Worm (Caenorhabditis elegans) whole organism, young adult: ENCODE results near the gene W03H9.1.
"Not testable (repeated sequence)": the region's sequence is repeated elsewhere in the genome, so short reads cannot be mapped to it uniquely, and the experiment has no call there.

Source experiments
- B0035.1 ChIP-seq: sonication (generic microtip); optimal IDR thresholded peaks from 2 replicates; lab custom pipeline; 2016; ENCODE audit warnings: missing genetic modification characterization, mild to moderate bottlenecking, missing compliant biosample characterization, missing genotype, missing genetic modification reagents
- aptf-2 ChIP-seq: fragments of 200-800 bp; sonication (Bioruptor generic); conservative IDR thresholded peaks from 2 replicates; pipeline ENCODE4 v1.3.6; 2022; ENCODE audit warnings: missing genetic modification reagents, missing genetic modification characterization, missing compliant biosample characterization
- attf-5 ChIP-seq: fragments of 200-800 bp; sonication (Bioruptor generic); optimal IDR thresholded peaks from 2 replicates; lab custom pipeline; 2018; ENCODE audit warnings: mild to moderate bottlenecking, missing genetic modification characterization, missing compliant biosample characterization
- hrde-1 ChIP-seq: sonication (generic microtip); optimal IDR thresholded peaks from 2 replicates; lab custom pipeline; 2016; ENCODE audit warnings: missing genetic modification characterization, mild to moderate bottlenecking, missing compliant biosample characterization, moderate library complexity, missing genotype, missing genetic modification reagents, borderline replicate concordance
- lir-1 ChIP-seq: fragments of 200-800 bp; sonication (Bioruptor generic); conservative IDR thresholded peaks from 2 replicates; pipeline ENCODE4 v1.3.6; 2022; ENCODE audit warnings: missing genetic modification reagents, missing genetic modification characterization, missing compliant biosample characterization
- madf-10 ChIP-seq: sonication (generic microtip); optimal IDR thresholded peaks from 2 replicates; lab custom pipeline; 2016; ENCODE audit warnings: mild to moderate bottlenecking, missing genetic modification characterization, missing compliant biosample characterization
- mel-28 ChIP-seq: sonication (generic microtip); optimal IDR thresholded peaks from 2 replicates; lab custom pipeline; 2016; ENCODE audit warnings: borderline replicate concordance, mild to moderate bottlenecking, missing genetic modification characterization, missing compliant biosample characterization
- snpc-3.4 ChIP-seq: sonication (generic microtip); optimal IDR thresholded peaks from 2 replicates; lab custom pipeline; 2017; ENCODE audit warnings: missing genetic modification characterization, mild to moderate bottlenecking, missing compliant biosample characterization, antibody characterized with exemption, moderate library complexity, missing genotype, missing genetic modification reagents
- tbp1 ChIP-seq: fragments of 200-800 bp; sonication (Bioruptor generic); optimal IDR thresholded peaks from 2 replicates; lab custom pipeline; 2018; ENCODE audit warnings: mild to moderate bottlenecking, missing genetic modification characterization, missing compliant biosample characterization
- unc-62 ChIP-seq: fragments of 150-350 bp; optimal IDR thresholded peaks from 2 replicates; lab custom pipeline; 2014; ENCODE audit warnings: missing biosample characterization, missing genetic modification reagents, missing genetic modification characterization
- zfh-2 ChIP-seq: fragments of 200-800 bp; sonication (Bioruptor generic); conservative IDR thresholded peaks from 2 replicates; pipeline ENCODE4 v1.3.6; 2022; ENCODE audit warnings: missing genetic modification reagents, missing genetic modification characterization, missing compliant biosample characterization

DNA sequence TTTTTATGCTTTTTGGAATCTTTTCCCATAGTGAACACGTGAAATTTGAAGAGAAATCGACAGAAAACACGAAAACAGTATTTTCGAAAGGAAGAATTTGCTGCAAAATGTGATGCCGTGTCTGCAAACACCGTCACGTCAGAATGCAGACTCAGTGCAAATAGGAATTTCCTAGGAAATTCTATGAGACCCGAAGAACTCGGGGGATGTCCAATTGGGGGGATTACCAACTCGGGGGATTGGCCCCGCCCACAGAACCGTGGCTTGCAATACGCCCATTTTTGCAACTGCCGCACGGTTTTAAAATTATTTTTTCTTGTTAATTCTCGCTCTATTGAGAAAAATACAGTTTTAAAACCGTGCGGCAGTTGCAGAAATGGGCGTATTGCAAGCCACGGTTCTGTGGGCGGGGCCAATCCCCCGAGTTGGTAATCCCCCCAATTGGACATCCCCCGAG, 7.8 kb downstream of the W03H9.1 start, which contains the start of gene cacn-1:
- not testable (repeated sequence) for TF ChIP-seq aptf-2; hrde-1 (tag; lab: Kevin White, UChicago); zfh-2 (GFP tag; lab: Robert Waterston, UW); mel-28 (tag; lab: Kevin White, UChicago); B0035.1; tbp1; unc-62 (GFP tag; lab: Kevin White, UChicago); snpc-3.4 (tag; lab: Kevin White, UChicago)
- peak; percentile 37 for TF ChIP-seq attf-5 (GFP tag; lab: Kevin White, UChicago)
- peak; percentile 39 for TF ChIP-seq madf-10 (tag; lab: Kevin White, UChicago)
- TF ChIP-seq lir-1 (GFP tag; lab: Robert Waterston, UW), result 0 out of 2 replicates have a peak, but pooled peaks have one; percentile 14
